Worm (Caenorhabditis elegans): ENCODE data around the gene grd-8.

Gene grd-8

ce11 chrV:7804064-7804800, 38.1 kb upstream of the grd-8 start, which contains the start of gene uvs-1 (continued):
- peak; percentile 65 for TF ChIP-seq nhr-20 (tag; optimal IDR thresholded peaks at IDR 0.05)
- peak; percentile 33 to 73 (median 38) for TF ChIP-seq dpl-1 (GFP tag; optimal IDR thresholded peaks at IDR 0.05)
- TF ChIP-seq nhr-28 (tag; optimal IDR thresholded peaks at IDR 0.05), result no peak
- peak in 2 of 3 experiments; percentile 20 to 78 for TF ChIP-seq ceh-82 (tag; optimal IDR thresholded peaks at IDR 0.05)
- TF ChIP-seq C34B4.2 (tag; optimal IDR thresholded peaks at IDR 0.05), result no peak
- TF ChIP-seq lin-39 (tag; optimal IDR thresholded peaks at IDR 0.05), result no peak
- TF ChIP-seq nhr-47 (tag; optimal IDR thresholded peaks at IDR 0.05), result peak; percentile 57
- no peak for TF ChIP-seq lir-3 (tag; optimal IDR thresholded peaks at IDR 0.05; ENCODE audit: poor library complexity)
- no peak for TF ChIP-seq pax-3 (tag; optimal IDR thresholded peaks at IDR 0.05)
- no peak for TF ChIP-seq ceh-88 (GFP tag; IDR thresholded peaks at IDR 0.05)
- TF ChIP-seq hlh-17 (GFP tag; optimal IDR thresholded peaks at IDR 0.05; ENCODE audit: borderline replicate concordance), result no peak
- peak; percentile 47 for TF ChIP-seq C16A3.4 (tag; optimal IDR thresholded peaks at IDR 0.05)
- TF ChIP-seq nhr-237 (tag; optimal IDR thresholded peaks at IDR 0.05), result no peak
- TF ChIP-seq aly-2 (tag; optimal IDR thresholded peaks at IDR 0.05), result no peak
- no peak for TF ChIP-seq C04F5.9 (tag; optimal IDR thresholded peaks at IDR 0.05)
- peak; percentile 78 for TF ChIP-seq lin-14 (GFP tag; optimal IDR thresholded peaks at IDR 0.05)
- TF ChIP-seq alr-1 (tag; optimal IDR thresholded peaks at IDR 0.05; ENCODE audit: borderline replicate concordance), result no peak
- no peak for TF ChIP-seq ztf-4 (tag; optimal IDR thresholded peaks at IDR 0.05)
- peak; percentile 50 to 57 for TF ChIP-seq lin-35 (GFP tag; optimal IDR thresholded peaks at IDR 0.05)
- no peak for TF ChIP-seq swsn-7 (tag; optimal IDR thresholded peaks at IDR 0.05)
- no peak for TF ChIP-seq isw-1 (GFP tag; IDR thresholded peaks at IDR 0.05)
- peak; percentile 37 for TF ChIP-seq rnt-1 (tag; optimal IDR thresholded peaks at IDR 0.05)
- TF ChIP-seq skn-1 (tag; optimal IDR thresholded peaks at IDR 0.05), result peak; percentile 48
- peak; percentile 17 for TF ChIP-seq fkh-10 (GFP tag; optimal IDR thresholded peaks at IDR 0.05)
- no peak for TF ChIP-seq tlp-1 (tag; optimal IDR thresholded peaks at IDR 0.05)
- no peak for TF ChIP-seq ceh-90 (tag; optimal IDR thresholded peaks at IDR 0.05)
- peak; percentile 63 for TF ChIP-seq unc-130 (tag; optimal IDR thresholded peaks at IDR 0.05)
- peak; percentile 64 for TF ChIP-seq nhr-90 (tag; optimal IDR thresholded peaks at IDR 0.05; ENCODE audit: poor library complexity)
- no peak for TF ChIP-seq ztf-11 (tag; optimal IDR thresholded peaks at IDR 0.05)
- no peak for TF ChIP-seq dsc-1 (tag; optimal IDR thresholded peaks at IDR 0.05)
- TF ChIP-seq mef-2 (tag; optimal IDR thresholded peaks at IDR 0.05), result no peak
- no peak for TF ChIP-seq egl-27 (tag; optimal IDR thresholded peaks at IDR 0.05)
- no peak for TF ChIP-seq unc-30 (tag; optimal IDR thresholded peaks at IDR 0.05)
- TF ChIP-seq snpc-4 (tag; optimal IDR thresholded peaks at IDR 0.05), result peak; percentile 33
- TF ChIP-seq lsy-2 (tag; optimal IDR thresholded peaks at IDR 0.05), result peak; percentile 20 to 43
- TF ChIP-seq xbp-1 (tag; optimal IDR thresholded peaks at IDR 0.05), result peak; percentile 37
- no peak for TF ChIP-seq sox-4 (tag; optimal IDR thresholded peaks at IDR 0.05)
- no peak for TF ChIP-seq zag-1 (tag; optimal IDR thresholded peaks at IDR 0.05)
- peak; percentile 57 for TF ChIP-seq sup-37 (GFP tag; optimal IDR thresholded peaks at IDR 0.05)
- TF ChIP-seq lin-13 (GFP tag; optimal IDR thresholded peaks at IDR 0.05), result peak; percentile 26
- TF ChIP-seq nhr-12 (tag; optimal IDR thresholded peaks at IDR 0.05), result no peak
- no peak for TF ChIP-seq ceh-63 (GFP tag; optimal IDR thresholded peaks at IDR 0.05)
- TF ChIP-seq ama-1 (optimal IDR thresholded peaks at IDR 0.05), result no peak
- peak; percentile 59 for TF ChIP-seq lin-15B (tag; optimal IDR thresholded peaks at IDR 0.05)
- TF ChIP-seq pag-3 (tag; optimal IDR thresholded peaks at IDR 0.05; ENCODE audit: borderline replicate concordance, insufficient read depth), result no peak
- no peak for TF ChIP-seq nhr-76 (tag; optimal IDR thresholded peaks at IDR 0.05)
- TF ChIP-seq pqm-1 (tag; optimal IDR thresholded peaks at IDR 0.05), result no peak
- TF ChIP-seq unc-86 (tag; optimal IDR thresholded peaks at IDR 0.05), result peak; percentile 8
- peak in 1 of 6 experiments; percentile 35 for TF ChIP-seq elt-3 (tag; optimal IDR thresholded peaks at IDR 0.05)
- peak; percentile 28 for TF ChIP-seq F16B12.6 (tag; optimal IDR thresholded peaks at IDR 0.05)
- TF ChIP-seq tbx-2 (tag; optimal IDR thresholded peaks at IDR 0.05), result peak; percentile 41
- TF ChIP-seq efl-3 (GFP tag; optimal IDR thresholded peaks at IDR 0.05), result no peak
